Worm (Caenorhabditis elegans) whole organism, L4/young adult: Measurements from ENCODE around the gene set-16.

Experiments used
- dao-5 ChIP-seq: sonication (generic microtip); optimal IDR thresholded peaks from 2 replicates; lab custom pipeline; 2016; ENCODE audit warnings: missing genotype, missing genetic modification characterization, moderate library complexity, missing compliant biosample characterization
- him-1 ChIP-seq: sonication (generic microtip); optimal IDR thresholded peaks from 2 replicates; lab custom pipeline; 2016; ENCODE audit warnings: missing genotype, missing genetic modification reagents, missing genetic modification characterization, missing compliant biosample characterization

ce11 chrIII:13697822-13698221 lies 54.1 kb downstream of the set-16 start:
- TF ChIP-seq him-1 (tag; lab: Kevin White, UChicago) (peak; percentile 64), dao-5 (tag; lab: Kevin White, UChicago) (no peak)
